Fruit fly (Drosophila melanogaster) whole organism, embryonic: ENCODE results near the gene Ufsp2.
A peak's percentile ranks its signal among the peaks of the same experiment; 100 is the strongest.

Experiments used
- B-H1 ChIP-seq: fragments of 200-800 bp; sonication (Bioruptor generic); IDR thresholded peaks from 3 replicates; pipeline ENCODE4 v1.3.6; 2022; ENCODE audit warnings: missing biosample characterization, missing genetic modification characterization
- CG10654 ChIP-seq: fragments of 200-800 bp; sonication (Bioruptor generic); optimal IDR thresholded peaks from 2 replicates; lab custom pipeline; 2016; ENCODE audit warnings: missing biosample characterization, missing genetic modification characterization
- CG12219 ChIP-seq: fragments of 200-800 bp; sonication (Bioruptor generic); optimal IDR thresholded peaks from 3 replicates; lab custom pipeline; 2018; ENCODE audit warnings: missing biosample characterization, mild to moderate bottlenecking, missing genetic modification characterization
- CG12659 ChIP-seq: fragments of 200-800 bp; sonication (Bioruptor generic); optimal IDR thresholded peaks from 3 replicates; lab custom pipeline; 2017; ENCODE audit warnings: mild to moderate bottlenecking, missing biosample characterization, missing genetic modification reagents, missing genetic modification characterization
- CG12744 ChIP-seq: fragments of 200-800 bp; sonication (Bioruptor generic); optimal IDR thresholded peaks from 2 replicates; lab custom pipeline; 2016; ENCODE audit warnings: missing biosample characterization, missing genetic modification characterization
- CG14667 ChIP-seq: fragments of 200-800 bp; sonication (Bioruptor generic); IDR thresholded peaks from 2 replicates; pipeline ENCODE4 v1.3.6; 2022; ENCODE audit warnings: missing biosample characterization, missing genetic modification characterization
- CG2199 ChIP-seq: fragments of 200-800 bp; sonication (Bioruptor generic); IDR thresholded peaks from 3 replicates; pipeline ENCODE4 v1.3.6; 2022; ENCODE audit warnings: missing biosample characterization, missing genetic modification characterization
- CG2875 ChIP-seq: fragments of 200-800 bp; sonication (Bioruptor generic); optimal IDR thresholded peaks from 2 replicates; lab custom pipeline; 2017; ENCODE audit warnings: missing biosample characterization, mild to moderate bottlenecking, missing genetic modification characterization, missing genetic modification reagents
- CG3726 ChIP-seq: fragments of 200-800 bp; sonication (Bioruptor generic); IDR thresholded peaks from 3 replicates; pipeline ENCODE4, ENCODE4 v1.3.6; 2022; ENCODE audit warnings: missing biosample characterization, missing genetic modification characterization
- CG42726 ChIP-seq: fragments of 200-800 bp; sonication (Bioruptor generic); IDR thresholded peaks from 2 replicates; pipeline ENCODE4 v1.3.6; 2022; ENCODE audit warnings: missing biosample characterization, missing genetic modification characterization; ENCODE audit not compliant: partially characterized antibody
- CG4424 ChIP-seq: fragments of 200-800 bp; sonication (Bioruptor generic); optimal IDR thresholded peaks from 3 replicates; lab custom pipeline; 2016; ENCODE audit warnings: missing biosample characterization, missing genetic modification characterization
- CG4854 ChIP-seq: fragments of 200-800 bp; sonication (Bioruptor generic); optimal IDR thresholded peaks from 2 replicates; lab custom pipeline; 2016; ENCODE audit warnings: missing biosample characterization, missing genetic modification characterization, inconsistent platforms
- CG5245 ChIP-seq: fragments of 200-800 bp; sonication (Bioruptor generic); optimal IDR thresholded peaks from 3 replicates; lab custom pipeline; 2016; ENCODE audit warnings: missing biosample characterization, missing genetic modification characterization
- CG6854 ChIP-seq: fragments of 200-800 bp; sonication (Bioruptor generic); optimal IDR thresholded peaks from 3 replicates; lab custom pipeline; 2017; ENCODE audit warnings: missing biosample characterization, mild to moderate bottlenecking, missing genetic modification characterization
- CG7357 ChIP-seq: fragments of 200-800 bp; sonication (Bioruptor generic); IDR thresholded peaks from 3 replicates; pipeline ENCODE4 v1.3.6; 2022; ENCODE audit warnings: missing biosample characterization, missing genetic modification characterization
- CG7963 ChIP-seq: fragments of 200-800 bp; sonication (Bioruptor generic); IDR thresholded peaks from 3 replicates; pipeline ENCODE4 v1.3.6; 2022; ENCODE audit warnings: missing biosample characterization, missing genetic modification characterization; ENCODE audit not compliant: partially characterized antibody
- CG8089 ChIP-seq: fragments of 200-800 bp; sonication (Bioruptor generic); optimal IDR thresholded peaks from 3 replicates; lab custom pipeline; 2016; ENCODE audit warnings: missing biosample characterization, missing genetic modification characterization
- CG9437 ChIP-seq: fragments of 200-800 bp; sonication (Bioruptor generic); optimal IDR thresholded peaks from 2 replicates; lab custom pipeline; 2018; ENCODE audit warnings: missing biosample characterization, mild to moderate bottlenecking, missing genetic modification characterization
- CG9817 ChIP-seq: fragments of 200-800 bp; sonication (Bioruptor generic); optimal IDR thresholded peaks from 2 replicates; lab custom pipeline; 2018; ENCODE audit warnings: missing biosample characterization, mild to moderate bottlenecking, missing genetic modification characterization, moderate library complexity
- Hr39 ChIP-seq: fragments of >200 bp; optimal IDR thresholded peaks from 2 replicates; lab custom pipeline; 2017
- NK7.1 ChIP-seq: fragments of 200-800 bp; sonication (Bioruptor generic); optimal IDR thresholded peaks from 3 replicates; lab custom pipeline; 2016; ENCODE audit warnings: missing biosample characterization, missing genetic modification characterization
- Nf-YC ChIP-seq: fragments of 200-800 bp; optimal IDR thresholded peaks from 3 replicates; lab custom pipeline; 2019; ENCODE audit warnings: missing biosample characterization, mild to moderate bottlenecking, missing genetic modification characterization, moderate library complexity
- Oaz ChIP-seq: fragments of 200-800 bp; sonication (Bioruptor generic); IDR thresholded peaks from 2 replicates; pipeline ENCODE4 v1.3.6; 2022; ENCODE audit warnings: missing biosample characterization, missing genetic modification characterization
- Six4 ChIP-seq: fragments of 200-800 bp; sonication (Bioruptor generic); optimal IDR thresholded peaks from 2 replicates; lab custom pipeline; 2016; ENCODE audit warnings: missing biosample characterization, missing genetic modification characterization
- Sox100B ChIP-seq: fragments of 200-800 bp; sonication (Bioruptor generic); optimal IDR thresholded peaks from 3 replicates; lab custom pipeline; 2018; ENCODE audit warnings: missing biosample characterization, mild to moderate bottlenecking, missing genetic modification characterization
- TFAM ChIP-seq: fragments of 200-800 bp; sonication (Bioruptor generic); optimal IDR thresholded peaks from 2 replicates; lab custom pipeline; 2017; ENCODE audit warnings: missing biosample characterization, missing genetic modification characterization, inconsistent platforms
- Taf1 ChIP-seq: fragments of 200-800 bp; sonication (Bioruptor generic); IDR thresholded peaks from 2 replicates; pipeline ENCODE4 v1.3.6; 2022; ENCODE audit warnings: missing biosample characterization, missing genetic modification characterization
- abd-A ChIP-seq: fragments of 200-800 bp; sonication (Bioruptor generic); optimal IDR thresholded peaks from 3 replicates; lab custom pipeline; 2019; ENCODE audit warnings: missing biosample characterization, mild to moderate bottlenecking, missing genetic modification characterization, moderate library complexity
- ash1 ChIP-seq: fragments of 200-800 bp; sonication (Bioruptor generic); optimal IDR thresholded peaks from 2 replicates; lab custom pipeline; 2018; ENCODE audit warnings: missing biosample characterization, mild to moderate bottlenecking, missing genetic modification characterization
- bigmax ChIP-seq: fragments of 200-800 bp; sonication (Bioruptor generic); optimal IDR thresholded peaks from 2 replicates; lab custom pipeline; 2018; ENCODE audit warnings: missing biosample characterization, mild to moderate bottlenecking, missing genetic modification characterization
- bowl ChIP-seq: fragments of 200-800 bp; sonication (Bioruptor generic); IDR thresholded peaks from 2 replicates; pipeline ENCODE4 v1.3.6; 2022; ENCODE audit warnings: missing biosample characterization, missing genetic modification characterization
- chn ChIP-seq: fragments of 200-800 bp; sonication (Bioruptor generic); optimal IDR thresholded peaks from 2 replicates; lab custom pipeline; 2016; ENCODE audit warnings: missing biosample characterization, missing genetic modification characterization
- da ChIP-seq: fragments of 200-800 bp; sonication (Bioruptor generic); optimal IDR thresholded peaks from 2 replicates; lab custom pipeline; 2016; ENCODE audit warnings: missing biosample characterization, missing genetic modification characterization
- fru ChIP-seq: fragments of >200 bp; optimal IDR thresholded peaks from 2 replicates; lab custom pipeline; 2017
- gcm2 ChIP-seq: fragments of 200-800 bp; sonication (Bioruptor generic); optimal IDR thresholded peaks from 2 replicates; lab custom pipeline; 2016; ENCODE audit warnings: missing biosample characterization, missing genetic modification characterization
- kah ChIP-seq: fragments of 200-800 bp; sonication (Bioruptor generic); optimal IDR thresholded peaks from 2 replicates; lab custom pipeline; 2018; ENCODE audit warnings: missing biosample characterization, mild to moderate bottlenecking, missing genetic modification characterization
- lbe ChIP-seq: fragments of 200-800 bp; sonication (Bioruptor generic); optimal IDR thresholded peaks from 2 replicates; lab custom pipeline; 2016; ENCODE audit warnings: missing biosample characterization, mild to moderate bottlenecking, missing genetic modification characterization
- lilli ChIP-seq: fragments of 200-800 bp; sonication (Bioruptor generic); optimal IDR thresholded peaks from 3 replicates; lab custom pipeline; 2016; ENCODE audit warnings: missing biosample characterization, missing genetic modification characterization
- lov ChIP-seq, 2 experiments: fragments of 200-800 bp in 1 of 2; fragments of >200 bp in 1 of 2; sonication (Bioruptor generic) in 1 of 2; IDR thresholded peaks in 1 of 2; optimal IDR thresholded peaks in 1 of 2; 2 replicates in 1 of 2; 3 replicates in 1 of 2; pipeline versions ENCODE4 v1.3.6 to Lab custom; 2017 to 2022; ENCODE audit warnings: missing biosample characterization in 1 of 2, missing genetic modification characterization in 1 of 2
- org-1 ChIP-seq: fragments of 200-800 bp; sonication (Bioruptor generic); optimal IDR thresholded peaks from 2 replicates; lab custom pipeline; 2017; ENCODE audit warnings: missing biosample characterization, missing genetic modification characterization
- otp ChIP-seq: fragments of 200-800 bp; sonication (Bioruptor generic); IDR thresholded peaks from 3 replicates; pipeline ENCODE4, ENCODE4 v1.3.6; 2022; ENCODE audit warnings: missing biosample characterization, missing genetic modification characterization
- pum ChIP-seq: fragments of 200-800 bp; sonication (Bioruptor generic); optimal IDR thresholded peaks from 2 replicates; lab custom pipeline; 2016; ENCODE audit warnings: missing biosample characterization, missing genetic modification characterization
- rib ChIP-seq: fragments of 200-800 bp; sonication (Bioruptor generic); IDR thresholded peaks from 2 replicates; pipeline ENCODE4 v1.3.6; 2022; ENCODE audit warnings: missing biosample characterization, missing genetic modification characterization
- ro ChIP-seq: fragments of 200-800 bp; sonication (Bioruptor generic); IDR thresholded peaks from 2 replicates; pipeline ENCODE4 v1.3.6; 2022; ENCODE audit warnings: missing biosample characterization, missing genetic modification characterization
- row ChIP-seq: fragments of 200-800 bp; sonication (Bioruptor generic); IDR thresholded peaks from 3 replicates; pipeline ENCODE4 v1.3.6; 2022; ENCODE audit warnings: missing biosample characterization, missing genetic modification characterization
- sc ChIP-seq, 3 experiments: fragments of >200 bp in 2 of 3; fragments of 200-800 bp in 1 of 3; sonication (Bioruptor generic) in 1 of 3; optimal IDR thresholded peaks; 2 replicates in 2 of 3; 3 replicates in 1 of 3; lab custom pipeline; 2017; ENCODE audit warnings: mild to moderate bottlenecking in 1 of 3, missing biosample characterization in 1 of 3, missing genetic modification characterization in 1 of 3, missing genetic modification reagents in 1 of 3
- sens-2 ChIP-seq: fragments of 200-800 bp; sonication (Bioruptor generic); IDR thresholded peaks from 2 replicates; pipeline ENCODE4 v1.3.6; 2022; ENCODE audit warnings: missing biosample characterization, missing genetic modification characterization
- shn ChIP-seq: fragments of 200-800 bp; sonication (Bioruptor generic); optimal IDR thresholded peaks from 3 replicates; lab custom pipeline; 2016; ENCODE audit warnings: missing biosample characterization, missing genetic modification characterization
- trem ChIP-seq: fragments of 200-800 bp; optimal IDR thresholded peaks from 3 replicates; lab custom pipeline; 2019; ENCODE audit warnings: missing biosample characterization, mild to moderate bottlenecking, missing genetic modification characterization, moderate library complexity
- vnd ChIP-seq: fragments of 200-800 bp; sonication (Bioruptor generic); IDR thresholded peaks from 3 replicates; pipeline ENCODE4 v1.3.6; 2022; ENCODE audit warnings: missing biosample characterization, missing genetic modification characterization; ENCODE audit not compliant: partially characterized antibody
- wek ChIP-seq: fragments of 200-800 bp; sonication (Bioruptor generic); optimal IDR thresholded peaks from 3 replicates; lab custom pipeline; 2018; ENCODE audit warnings: missing biosample characterization, mild to moderate bottlenecking, missing genetic modification characterization, moderate library complexity

Ufsp2 gene

DNA sequence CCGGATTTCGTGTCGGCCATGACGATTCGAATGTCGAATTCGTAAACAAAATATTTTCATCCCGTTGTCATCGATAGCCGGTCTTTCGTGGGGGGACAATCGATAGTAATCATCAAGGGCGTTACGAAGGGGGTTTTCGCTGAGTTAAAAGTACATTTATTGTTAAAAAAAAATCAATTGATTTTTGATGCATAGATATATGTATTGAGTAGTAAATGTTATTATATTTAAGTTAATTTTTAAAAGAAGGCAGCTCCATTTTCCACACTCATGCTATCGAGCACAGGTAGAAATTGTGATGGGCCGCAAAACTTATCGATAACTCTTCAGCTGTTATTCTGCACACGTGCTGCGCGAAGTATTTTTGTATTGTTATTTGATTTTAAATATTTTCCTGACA lies 4.1 kb downstream of the Ufsp2 start, which contains the start of the genes mrn and CG12301 (continued):
- TF ChIP-seq Oaz (GFP tag; lab: Robert Waterston, UW) (peak; percentile 52), CG42726 (GFP tag; lab: Robert Waterston, UW) (peak; percentile 75), CG12744 (GFP tag; lab: Kevin White, UChicago) (peak; percentile 39), TFAM (GFP tag; lab: Kevin White, UChicago) (no peak), CG14667 (GFP tag; lab: Robert Waterston, UW) (peak; percentile 87), ro (GFP tag; lab: Robert Waterston, UW) (no peak; the same call in 1 of the 2 replicates), vnd (GFP tag; lab: Robert Waterston, UW) (peak; percentile 92), CG2875 (GFP tag; lab: Kevin White, UChicago) (no peak), CG7357 (GFP tag; lab: Robert Waterston, UW) (peak; percentile 86), CG3726 (GFP tag; lab: Robert Waterston, UW) (peak; percentile 89), bowl (no peak), CG5245 (GFP tag; lab: Kevin White, UChicago) (peak; percentile 50), CG7963 (GFP tag; lab: Robert Waterston, UW) (peak; percentile 77), CG4854 (GFP tag; lab: Kevin White, UChicago) (peak; percentile 74), rib (peak; percentile 81), Six4 (GFP tag; lab: Kevin White, UChicago) (peak; percentile 64), kah (GFP tag; lab: Kevin White, UChicago) (peak; percentile 69), shn (peak; percentile 25), Hr39 (lab: Kevin White, UChicago) (no peak), row (GFP tag; lab: Robert Waterston, UW) (peak; percentile 96), wek (peak; percentile 84), lov (optimal IDR thresholded peaks at IDR 0.05; lab: Kevin White, UChicago) (no peak), lov (GFP tag; IDR thresholded peaks at IDR 0.05; lab: Robert Waterston, UW) (0 out of 3 replicates have a peak, but pooled peaks have one; percentile 37), CG4424 (GFP tag; lab: Kevin White, UChicago) (peak; percentile 82), lbe (peak; percentile 78), pum (GFP tag; lab: Kevin White, UChicago) (peak; percentile 48), CG6854 (GFP tag; lab: Kevin White, UChicago) (peak; percentile 34), CG10654 (peak; percentile 72), CG9817 (peak; percentile 67), CG9437 (GFP tag; lab: Kevin White, UChicago) (peak; percentile 48), B-H1 (peak; percentile 96), otp (GFP tag; lab: Robert Waterston, UW) (peak; percentile 47; the same call in 2 of the 3 replicates), Nf-YC (tag; lab: Kevin White, UChicago) (no peak), Sox100B (GFP tag; lab: Kevin White, UChicago) (no peak), trem (tag; lab: Kevin White, UChicago) (peak; percentile 93), CG2199 (GFP tag; lab: Robert Waterston, UW) (peak; percentile 94), CG12659 (GFP tag; lab: Kevin White, UChicago) (peak; percentile 84), abd-A (tag; lab: Kevin White, UChicago) (no peak), fru (lab: Kevin White, UChicago) (no peak), org-1 (GFP tag; lab: Kevin White, UChicago) (no peak), CG12219 (GFP tag; lab: Kevin White, UChicago) (no peak), Taf1 (peak; percentile 84), NK7.1 (GFP tag; lab: Kevin White, UChicago) (peak; percentile 55), sens-2 (GFP tag; lab: Robert Waterston, UW) (no peak), da (no peak), gcm2 (GFP tag; lab: Kevin White, UChicago) (peak; percentile 49), lilli (GFP tag; lab: Kevin White, UChicago) (peak; percentile 87), CG8089 (GFP tag; lab: Kevin White, UChicago) (peak; percentile 3), chn (GFP tag; lab: Kevin White, UChicago) (peak; percentile 62), sc (optimal IDR thresholded peaks at IDR 0.05; lab: Kevin White, UChicago) (no peak), sc (GFP tag; optimal IDR thresholded peaks at IDR 0.05; lab: Kevin White, UChicago) (no peak), ash1 (GFP tag; lab: Kevin White, UChicago) (no peak), bigmax (no peak)
